Worm (Caenorhabditis elegans): Measurements from ENCODE around the gene mtss-1.

ce11 chrIII:8733667-8734066 lies 34.4 kb upstream of the mtss-1 start:
- TF ChIP-seq ztf-11 (tag; optimal IDR thresholded peaks at IDR 0.05) (no peak), lsy-2 (tag; optimal IDR thresholded peaks at IDR 0.05) (no peak), unc-39 (tag; optimal IDR thresholded peaks at IDR 0.05) (no peak)
